Fruit fly (Drosophila melanogaster): ENCODE data around the gene bip1.

dm6 chr3L:8063214-8064156 lies 5.0 kb upstream of the bip1 start, which contains the start of gene Sarm:
- TF ChIP-seq Hmr (GFP tag; optimal IDR thresholded peaks at IDR 0.05) (peak; percentile 64), CG31365 (tag; optimal IDR thresholded peaks at IDR 0.05) (no peak), ind (GFP tag; optimal IDR thresholded peaks at IDR 0.05) (peak; percentile 40), Hr78 (GFP tag; optimal IDR thresholded peaks at IDR 0.05) (peak in 1 of 2 experiments; percentile 62), Stat92E (GFP tag; optimal IDR thresholded peaks at IDR 0.05) (peak in 1 of 3 experiments; percentile 25), Hr39 (optimal IDR thresholded peaks at IDR 0.05) (no peak)
